Worm (Caenorhabditis elegans): ENCODE measurements around the gene sru-6.

DNA sequence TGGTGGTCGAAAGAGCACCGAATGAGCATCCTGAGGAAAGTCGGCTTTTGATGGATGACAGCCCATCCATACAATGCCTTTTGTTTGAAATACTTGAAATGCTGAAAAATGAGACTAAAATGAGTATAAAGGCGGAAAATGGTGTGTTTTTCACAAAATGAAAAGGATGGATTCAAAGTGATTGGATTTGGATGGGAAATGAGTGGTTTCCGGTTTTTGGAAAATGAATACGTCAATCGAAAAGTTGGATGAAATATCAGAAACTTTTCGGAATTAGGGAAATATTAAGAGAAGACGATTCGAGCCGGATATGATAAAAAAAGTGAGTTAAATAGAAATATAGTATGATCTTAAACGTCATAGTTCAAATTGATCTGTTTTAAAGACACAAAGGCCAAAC lies 23.0 kb upstream of the sru-6 start, which contains the start of gene F38E11.6:
- TF ChIP-seq ztf-29 (GFP tag; IDR thresholded peaks at IDR 0.05) (no peak), tab-1 (GFP tag; IDR thresholded peaks at IDR 0.05) (no peak), med-1 (GFP tag; optimal IDR thresholded peaks at IDR 0.05; ENCODE audit: insufficient read depth) (no peak), flt-1 (GFP tag; IDR thresholded peaks at IDR 0.05) (no peak)

Measured in whole organism, midembryonic.